Fruit fly (Drosophila melanogaster) whole organism, embryonic: ENCODE data around the gene Orp8.
A peak's percentile ranks its signal among the peaks of the same experiment; 100 is the strongest.

ENCODE experiments used
- CG11560 ChIP-seq: fragments of 200-800 bp; sonication (Bioruptor generic); IDR thresholded peaks from 3 replicates; pipeline ENCODE4 v1.3.6; 2022; ENCODE audit warnings: missing biosample characterization, missing genetic modification characterization
- CG2202 ChIP-seq: fragments of 200-800 bp; sonication (Bioruptor generic); optimal IDR thresholded peaks from 2 replicates; lab custom pipeline; 2018; ENCODE audit warnings: missing biosample characterization, mild to moderate bottlenecking, missing genetic modification characterization
- CG6765 ChIP-seq: fragments of 200-800 bp; sonication (Bioruptor generic); optimal IDR thresholded peaks from 3 replicates; lab custom pipeline; 2017; ENCODE audit warnings: missing biosample characterization, mild to moderate bottlenecking, missing genetic modification characterization
- CG6813 ChIP-seq: fragments of 200-800 bp; sonication (Bioruptor generic); optimal IDR thresholded peaks from 2 replicates; lab custom pipeline; 2017; ENCODE audit warnings: missing biosample characterization, missing genetic modification characterization, mild to moderate bottlenecking, moderate library complexity, missing genetic modification reagents
- CG8290 ChIP-seq, 3 experiments: fragments of 200-800 bp; sonication (Bioruptor generic); optimal IDR thresholded peaks; 2 replicates each; lab custom pipeline; 2016 to 2019; ENCODE audit warnings: missing biosample characterization in 3 of 3, missing genetic modification characterization in 3 of 3, mild to moderate bottlenecking in 2 of 3, moderate library complexity in 1 of 3
- CG9876 ChIP-seq: fragments of 200-800 bp; sonication (Bioruptor generic); optimal IDR thresholded peaks from 2 replicates; lab custom pipeline; 2016; ENCODE audit warnings: missing biosample characterization, missing genetic modification characterization
- Deaf1 ChIP-seq: fragments of 200-800 bp; optimal IDR thresholded peaks from 3 replicates; lab custom pipeline; 2019; ENCODE audit warnings: missing biosample characterization, mild to moderate bottlenecking, missing genetic modification characterization, moderate library complexity
- Mad ChIP-seq: fragments of 200-800 bp; sonication (Bioruptor generic); optimal IDR thresholded peaks from 2 replicates; lab custom pipeline; 2016; ENCODE audit warnings: missing biosample characterization, missing genetic modification characterization
- Sry-δ ChIP-seq: fragments of 200-800 bp; sonication (Bioruptor generic); optimal IDR thresholded peaks from 2 replicates; lab custom pipeline; 2016; ENCODE audit warnings: missing biosample characterization, missing genetic modification characterization
- Xbp1 ChIP-seq: fragments of 200-800 bp; sonication (Bioruptor generic); optimal IDR thresholded peaks from 3 replicates; lab custom pipeline; 2016; ENCODE audit warnings: missing biosample characterization, mild to moderate bottlenecking, missing genetic modification characterization
- ci ChIP-seq: fragments of 200-800 bp; sonication (Bioruptor generic); IDR thresholded peaks from 3 replicates; pipeline ENCODE4 v1.3.6; 2022; ENCODE audit warnings: missing biosample characterization, missing genetic modification characterization
- exex ChIP-seq: fragments of 200-800 bp; sonication (Bioruptor generic); optimal IDR thresholded peaks from 4 replicates; lab custom pipeline; 2018; ENCODE audit warnings: missing biosample characterization, mild to moderate bottlenecking, missing genetic modification characterization, moderate library complexity
- fd3F ChIP-seq: fragments of 200-800 bp; sonication (Bioruptor generic); optimal IDR thresholded peaks from 2 replicates; lab custom pipeline; 2018; ENCODE audit warnings: missing biosample characterization, mild to moderate bottlenecking, missing genetic modification characterization, moderate library complexity
- lmd ChIP-seq: fragments of 200-800 bp; sonication (Bioruptor generic); IDR thresholded peaks from 2 replicates; pipeline ENCODE4 v1.3.6; 2022; ENCODE audit warnings: missing biosample characterization, missing genetic modification characterization

- TF ChIP-seq CG2202 (tag; lab: Kevin White, UChicago) = no peak
- TF ChIP-seq Sry-δ (GFP tag; lab: Kevin White, UChicago) = no peak
- TF ChIP-seq CG9876 (GFP tag; lab: Kevin White, UChicago) = no peak
- no peak for TF ChIP-seq exex (tag; lab: Kevin White, UChicago)
- TF ChIP-seq Deaf1 = no peak
- no peak for TF ChIP-seq Xbp1 (GFP tag; lab: Kevin White, UChicago)
- no peak for TF ChIP-seq CG6813 (GFP tag; lab: Kevin White, UChicago)
- 0 out of 3 replicates have a peak, but pooled peaks have one; percentile 0 for TF ChIP-seq ci (GFP tag; lab: Robert Waterston, UW)
- no peak for TF ChIP-seq CG6765 (GFP tag; lab: Kevin White, UChicago)
- TF ChIP-seq fd3F (GFP tag; lab: Kevin White, UChicago) = no peak
- TF ChIP-seq Mad = no peak
- TF ChIP-seq CG11560 (tag; lab: Robert Waterston, UW) = no peak
- TF ChIP-seq lmd = no peak
- TF ChIP-seq CG8290 (GFP tag; optimal IDR thresholded peaks at IDR 0.05; lab: Kevin White, UChicago) = no peak
- TF ChIP-seq CG8290 (tag; optimal IDR thresholded peaks at IDR 0.05; lab: Kevin White, UChicago) = no peak
Measured at dm6 chr3R:20292880-20293491, 16.2 kb upstream of the Orp8 start.
